Worm (Caenorhabditis elegans) whole organism, late embryonic: Measurements from ENCODE around the gene col-129.

Experiments used
- C08G9.2 ChIP-seq: sonication (generic microtip); optimal IDR thresholded peaks from 2 replicates; lab custom pipeline; 2016; ENCODE audit warnings: mild to moderate bottlenecking, missing genetic modification characterization, moderate library complexity, missing compliant biosample characterization
- C38D4.7 ChIP-seq: fragments of 200-800 bp; sonication (Bioruptor generic); optimal IDR thresholded peaks from 2 replicates; lab custom pipeline; 2018; ENCODE audit warnings: mild to moderate bottlenecking, missing genetic modification characterization, moderate library complexity, missing compliant biosample characterization
- F13H6.1 ChIP-seq: sonication (generic microtip); optimal IDR thresholded peaks from 2 replicates; lab custom pipeline; 2016; ENCODE audit warnings: missing genetic modification characterization, missing compliant biosample characterization
- K09A11.1 ChIP-seq: sonication (generic microtip); optimal IDR thresholded peaks from 2 replicates; lab custom pipeline; 2017; ENCODE audit warnings: antibody characterized with exemption, mild to moderate bottlenecking, missing genetic modification characterization, missing compliant biosample characterization; ENCODE audit not compliant: insufficient read depth
- Y22D7AL.16 ChIP-seq: sonication (generic microtip); optimal IDR thresholded peaks from 2 replicates; lab custom pipeline; 2016; ENCODE audit warnings: missing genetic modification characterization, missing compliant biosample characterization
- ahr-1 ChIP-seq: sonication (generic microtip); optimal IDR thresholded peaks from 2 replicates; lab custom pipeline; 2016; ENCODE audit warnings: missing genetic modification characterization, missing compliant biosample characterization
- ceh-14 ChIP-seq: sonication (generic microtip); optimal IDR thresholded peaks from 2 replicates; lab custom pipeline; 2016; ENCODE audit warnings: missing genotype, missing genetic modification characterization, missing compliant biosample characterization
- ceh-22 ChIP-seq: sonication (generic microtip); optimal IDR thresholded peaks from 2 replicates; lab custom pipeline; 2017; ENCODE audit warnings: missing biosample characterization, missing genetic modification characterization
- ceh-48 ChIP-seq: sonication (generic microtip); optimal IDR thresholded peaks from 2 replicates; lab custom pipeline; 2016; ENCODE audit warnings: missing genetic modification characterization, inconsistent platforms, missing compliant biosample characterization
- ceh-9 ChIP-seq: sonication (generic microtip); optimal IDR thresholded peaks from 2 replicates; lab custom pipeline; 2016; ENCODE audit warnings: mild to moderate bottlenecking, missing genetic modification characterization, inconsistent platforms, missing compliant biosample characterization
- che-1 ChIP-seq: sonication (generic microtip); optimal IDR thresholded peaks from 2 replicates; lab custom pipeline; 2016; ENCODE audit warnings: mild to moderate bottlenecking, missing genetic modification characterization, missing compliant biosample characterization
- dve-1 ChIP-seq: sonication (generic microtip); optimal IDR thresholded peaks from 2 replicates; lab custom pipeline; 2017; ENCODE audit warnings: antibody characterized with exemption, mild to moderate bottlenecking, missing genetic modification characterization, missing compliant biosample characterization
- elt-2 ChIP-seq: sonication (generic microtip); optimal IDR thresholded peaks from 2 replicates; lab custom pipeline; 2016; ENCODE audit warnings: missing genetic modification reagents, missing genetic modification characterization, missing compliant biosample characterization
- elt-4 ChIP-seq: sonication (generic microtip); optimal IDR thresholded peaks from 2 replicates; lab custom pipeline; 2016; ENCODE audit warnings: missing genetic modification characterization, missing compliant biosample characterization
- ets-4 ChIP-seq: sonication (generic microtip); optimal IDR thresholded peaks from 2 replicates; lab custom pipeline; 2016; ENCODE audit warnings: missing genetic modification characterization, missing compliant biosample characterization
- eyg-1 ChIP-seq: sonication (generic microtip); optimal IDR thresholded peaks from 2 replicates; lab custom pipeline; 2016; ENCODE audit warnings: missing genotype, missing genetic modification characterization, missing compliant biosample characterization
- fax-1 ChIP-seq: sonication (generic microtip); optimal IDR thresholded peaks from 2 replicates; lab custom pipeline; 2016; ENCODE audit warnings: missing genotype, missing genetic modification characterization, missing compliant biosample characterization
- fkh-6 ChIP-seq: sonication (generic microtip); optimal IDR thresholded peaks from 2 replicates; lab custom pipeline; 2016; ENCODE audit warnings: missing genetic modification characterization, missing compliant biosample characterization
- hlh-13 ChIP-seq: fragments of 200-800 bp; sonication (Bioruptor generic); optimal IDR thresholded peaks from 2 replicates; lab custom pipeline; 2018; ENCODE audit warnings: mild to moderate bottlenecking, missing genetic modification characterization, missing compliant biosample characterization
- hlh-30 ChIP-seq: sonication (generic microtip); optimal IDR thresholded peaks from 2 replicates; lab custom pipeline; 2017; ENCODE audit warnings: antibody characterized with exemption, missing genetic modification characterization, missing compliant biosample characterization; ENCODE audit not compliant: insufficient read depth
- hlh-6 ChIP-seq: sonication (generic microtip); optimal IDR thresholded peaks from 2 replicates; lab custom pipeline; 2016; ENCODE audit warnings: missing genotype, missing genetic modification characterization, missing compliant biosample characterization
- hlh-8 ChIP-seq: sonication (generic microtip); optimal IDR thresholded peaks from 2 replicates; lab custom pipeline; 2016; ENCODE audit warnings: missing genotype, missing genetic modification characterization, missing compliant biosample characterization
- lim-6 ChIP-seq: sonication (generic microtip); optimal IDR thresholded peaks from 2 replicates; lab custom pipeline; 2016; ENCODE audit warnings: missing genetic modification characterization, missing compliant biosample characterization
- madf-2 ChIP-seq: sonication (generic microtip); optimal IDR thresholded peaks from 2 replicates; lab custom pipeline; 2017; ENCODE audit warnings: missing genetic modification characterization, missing compliant biosample characterization
- pha-4 ChIP-seq: fragments of 150-350 bp; optimal IDR thresholded peaks from 2 replicates; lab custom pipeline; 2018; ENCODE audit warnings: missing biosample characterization, missing genetic modification reagents, missing genetic modification characterization
- pqm-1 ChIP-seq: sonication (generic microtip); optimal IDR thresholded peaks from 2 replicates; lab custom pipeline; 2016; ENCODE audit warnings: missing genetic modification characterization, missing compliant biosample characterization
- pros-1 ChIP-seq: fragments of 150-350 bp; optimal IDR thresholded peaks from 2 replicates; lab custom pipeline; 2014; ENCODE audit warnings: missing biosample characterization, missing genetic modification reagents, missing genetic modification characterization
- ref-2 ChIP-seq: sonication (generic microtip); optimal IDR thresholded peaks from 2 replicates; lab custom pipeline; 2016; ENCODE audit warnings: missing genetic modification characterization, missing compliant biosample characterization
- rnt-1 ChIP-seq: sonication (generic microtip); optimal IDR thresholded peaks from 2 replicates; lab custom pipeline; 2016; ENCODE audit warnings: missing genetic modification characterization, missing compliant biosample characterization
- sdc-2 ChIP-seq: sonication (generic microtip); optimal IDR thresholded peaks from 2 replicates; lab custom pipeline; 2016; ENCODE audit warnings: missing genotype, missing genetic modification characterization, missing compliant biosample characterization
- sox-2 ChIP-seq: fragments of 200-800 bp; sonication (Bioruptor generic); IDR thresholded peaks from 2 replicates; pipeline ENCODE4 v1.3.6; 2022; ENCODE audit warnings: missing genetic modification reagents, missing genetic modification characterization, missing compliant biosample characterization
- sox-4 ChIP-seq: sonication (generic microtip); optimal IDR thresholded peaks from 2 replicates; lab custom pipeline; 2017; ENCODE audit warnings: mild to moderate bottlenecking, missing genetic modification characterization, inconsistent platforms, missing compliant biosample characterization
- tbx-2 ChIP-seq: sonication (generic microtip); optimal IDR thresholded peaks from 2 replicates; lab custom pipeline; 2016; ENCODE audit warnings: missing genetic modification characterization, missing compliant biosample characterization
- unc-3 ChIP-seq, 2 experiments: fragments of 200-800 bp in 1 of 2; sonication (Bioruptor generic) in 1 of 2; sonication (generic microtip) in 1 of 2; conservative IDR thresholded peaks in 1 of 2; optimal IDR thresholded peaks in 1 of 2; 2 replicates each; pipeline versions ENCODE4 v1.3.6 to Lab custom; 2016 to 2022; ENCODE audit warnings: missing compliant biosample characterization in 2 of 2, missing genetic modification characterization in 2 of 2, missing genetic modification reagents in 1 of 2
- unc-42 ChIP-seq: sonication (generic microtip); optimal IDR thresholded peaks from 2 replicates; lab custom pipeline; 2016; ENCODE audit warnings: missing genotype, missing genetic modification characterization, missing compliant biosample characterization
- unc-55 ChIP-seq: sonication (generic microtip); optimal IDR thresholded peaks from 2 replicates; lab custom pipeline; 2017; ENCODE audit warnings: missing biosample characterization, missing genetic modification reagents, missing genetic modification characterization
- unc-86 ChIP-seq: sonication (generic microtip); optimal IDR thresholded peaks from 2 replicates; lab custom pipeline; 2016; ENCODE audit warnings: missing genetic modification characterization, missing compliant biosample characterization
- zip-5 ChIP-seq: sonication (generic microtip); optimal IDR thresholded peaks from 2 replicates; lab custom pipeline; 2016; ENCODE audit warnings: missing genetic modification characterization, missing compliant biosample characterization
- ztf-16 ChIP-seq: sonication (generic microtip); optimal IDR thresholded peaks from 2 replicates; lab custom pipeline; 2017; ENCODE audit warnings: missing genetic modification characterization, missing compliant biosample characterization

Gene col-129

DNA sequence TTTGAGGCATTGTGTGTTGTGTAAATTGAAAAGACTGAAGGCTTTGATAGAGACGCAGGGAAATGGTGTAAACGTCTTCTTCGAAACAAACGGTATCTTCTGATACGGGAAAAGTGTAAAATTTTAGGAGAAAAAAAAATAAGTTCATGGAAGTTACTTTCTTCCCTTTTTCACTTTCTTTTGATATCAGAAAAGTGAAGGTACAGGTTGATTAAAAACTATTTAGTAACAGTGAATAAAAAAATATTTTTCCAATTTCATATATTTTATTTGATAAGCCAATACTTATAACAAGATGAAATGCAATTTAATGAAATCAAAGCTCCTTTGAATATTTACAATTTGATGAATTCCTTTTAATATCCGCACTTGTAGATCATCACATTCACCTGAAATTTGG, at the start of gene col-129:
col-129 (minus strand) TSS at position 101 of the 400 bp plus-strand sequence.
- TF ChIP-seq ceh-14 (tag; lab: Kevin White, UChicago) (no peak), tbx-2 (tag; lab: Kevin White, UChicago) (no peak), lim-6 (tag; lab: Kevin White, UChicago) (no peak), ceh-9 (tag; lab: Kevin White, UChicago) (no peak), ets-4 (tag; lab: Kevin White, UChicago) (no peak), elt-4 (tag; lab: Kevin White, UChicago) (no peak), rnt-1 (no peak), che-1 (tag; lab: Kevin White, UChicago) (no peak), hlh-8 (tag; lab: Kevin White, UChicago) (no peak), pha-4 (tag; lab: Kevin White, UChicago) (no peak), sox-2 (GFP tag; lab: Robert Waterston, UW) (no peak), K09A11.1 (tag; lab: Kevin White, UChicago) (no peak), ahr-1 (tag; lab: Kevin White, UChicago) (no peak), hlh-30 (tag; lab: Kevin White, UChicago) (no peak), zip-5 (tag; lab: Kevin White, UChicago) (no peak)
- TF ChIP-seq, all 69 proteins: peak for 0

DNA sequence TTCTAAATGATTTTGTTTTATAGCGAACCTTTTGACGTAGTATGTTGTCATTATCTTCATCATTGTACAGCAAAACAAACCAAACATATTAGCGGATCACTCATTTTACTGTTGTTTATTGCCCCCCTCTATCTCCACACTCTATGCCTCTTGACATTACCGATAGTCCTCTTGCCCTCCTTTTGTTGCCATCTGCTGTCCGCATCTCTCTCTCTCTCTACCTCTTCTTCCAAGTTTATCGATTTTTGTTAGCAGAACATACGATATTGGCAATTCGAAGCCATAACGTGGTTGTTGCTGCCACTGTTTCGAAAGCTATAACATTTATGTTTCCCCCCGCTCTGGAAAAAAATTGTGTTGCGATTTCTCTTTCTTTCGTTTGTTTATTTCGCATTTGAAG, 47.7 kb upstream of the col-129 start:
- TF ChIP-seq ztf-16 = no peak
- TF ChIP-seq ref-2 (tag; lab: Kevin White, UChicago) = peak; percentile 21
- peak; percentile 11 for TF ChIP-seq tbx-2 (tag; lab: Kevin White, UChicago)
- no peak for TF ChIP-seq zip-5 (tag; lab: Kevin White, UChicago)
- TF ChIP-seq eyg-1 (tag; lab: Kevin White, UChicago) = no peak
- TF ChIP-seq che-1 (tag; lab: Kevin White, UChicago) = no peak
- no peak for TF ChIP-seq unc-3 (GFP tag; conservative IDR thresholded peaks at IDR 0.05; lab: Robert Waterston, UW)
- TF ChIP-seq unc-3 (tag; optimal IDR thresholded peaks at IDR 0.05; lab: Kevin White, UChicago) = no peak
- TF ChIP-seq hlh-13 (GFP tag; lab: Kevin White, UChicago) = no peak
- TF ChIP-seq sdc-2 (tag; lab: Kevin White, UChicago) = no peak
- TF ChIP-seq elt-2 (tag; lab: Kevin White, UChicago) = no peak
- no peak for TF ChIP-seq C38D4.7 (GFP tag; lab: Kevin White, UChicago)
- no peak for TF ChIP-seq C08G9.2 (tag; lab: Kevin White, UChicago)
- no peak for TF ChIP-seq F13H6.1 (tag; lab: Kevin White, UChicago)
- peak; percentile 75 for TF ChIP-seq ceh-48 (tag; lab: Kevin White, UChicago)
- no peak for TF ChIP-seq pros-1
- no peak for TF ChIP-seq unc-42
- TF ChIP-seq lim-6 (tag; lab: Kevin White, UChicago) = no peak
- TF ChIP-seq ceh-22 (tag; lab: Kevin White, UChicago) = no peak
- no peak for TF ChIP-seq ahr-1 (tag; lab: Kevin White, UChicago)

DNA sequence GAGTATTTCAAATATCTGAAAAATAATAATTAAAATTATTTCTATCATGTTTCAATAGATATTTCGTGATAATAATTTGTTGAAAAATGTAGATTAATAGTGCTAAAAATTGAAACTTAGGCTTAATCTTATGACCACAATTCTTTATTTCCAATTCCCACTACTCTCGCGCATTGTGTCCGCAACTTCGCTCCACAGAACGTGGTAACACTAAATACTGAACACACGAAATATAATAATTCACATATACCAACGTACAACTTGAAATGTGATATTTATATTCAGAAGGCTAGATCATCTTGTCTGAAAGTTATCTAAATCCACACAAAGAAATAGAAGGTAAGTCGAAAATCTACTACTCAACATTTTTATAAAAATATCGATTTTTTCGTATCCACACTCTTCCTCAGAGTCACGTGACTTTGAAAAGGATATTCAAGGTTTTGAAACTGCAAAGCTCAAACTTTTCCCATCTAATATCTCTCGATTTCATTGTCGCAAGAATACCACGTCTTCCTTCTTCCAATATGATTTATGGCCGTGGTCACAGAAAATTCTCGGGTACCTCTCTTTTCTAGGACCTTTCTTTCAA, 46.5 kb upstream of the col-129 start, which contains the start of gene eri-12:
eri-12 (plus strand) TSS at position 197 of the 592 bp plus-strand sequence.
- TF ChIP-seq unc-55 (GFP tag; lab: Kevin White, UChicago) (peak; percentile 49), dve-1 (tag; lab: Kevin White, UChicago) (no peak), ceh-48 (tag; lab: Kevin White, UChicago) (peak; percentile 43), hlh-30 (tag; lab: Kevin White, UChicago) (peak; percentile 74)

DNA sequence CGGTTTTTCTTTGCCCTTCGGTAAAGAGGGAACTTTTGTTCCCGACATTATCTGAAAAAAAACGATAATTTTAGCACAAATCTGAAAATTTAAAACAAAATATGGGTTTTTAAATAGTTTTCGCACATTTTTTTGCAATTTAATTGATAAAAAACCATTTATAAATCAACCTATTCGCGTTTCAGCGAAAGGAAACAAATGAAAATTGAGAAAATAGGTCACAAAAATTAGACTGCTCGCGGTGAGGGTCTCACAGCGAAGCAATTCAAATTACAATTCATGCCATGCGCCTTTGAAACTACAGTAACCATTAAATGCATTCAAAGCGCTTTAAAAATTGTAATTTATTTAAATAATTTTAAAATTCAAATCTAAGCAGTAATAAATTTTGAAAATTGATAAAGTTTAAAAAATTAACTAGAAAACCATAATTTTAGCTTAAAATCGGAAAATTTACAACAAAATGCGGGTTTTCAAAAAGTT, 44.0 kb upstream of the col-129 start, which contains the start of gene B0001.7:
B0001.7 (minus strand) TSS at position 51 of the 483 bp plus-strand sequence.
- no peak for TF ChIP-seq K09A11.1 (tag; lab: Kevin White, UChicago)
- no peak for TF ChIP-seq unc-86 (tag; lab: Kevin White, UChicago)
- TF ChIP-seq ets-4 (tag; lab: Kevin White, UChicago) = no peak
- no peak for TF ChIP-seq ceh-9 (tag; lab: Kevin White, UChicago)
- TF ChIP-seq elt-2 (tag; lab: Kevin White, UChicago) = no peak
- no peak for TF ChIP-seq tbx-2 (tag; lab: Kevin White, UChicago)
- TF ChIP-seq hlh-6 (tag; lab: Kevin White, UChicago) = no peak
- TF ChIP-seq elt-4 (tag; lab: Kevin White, UChicago) = no peak
- TF ChIP-seq Y22D7AL.16 (tag; lab: Kevin White, UChicago) = no peak
- no peak for TF ChIP-seq fax-1
- TF ChIP-seq madf-2 (tag; lab: Kevin White, UChicago) = no peak
- no peak for TF ChIP-seq fkh-6 (tag; lab: Kevin White, UChicago)
- TF ChIP-seq sox-4 (tag; lab: Kevin White, UChicago) = no peak
- no peak for TF ChIP-seq lim-6 (tag; lab: Kevin White, UChicago)
- TF ChIP-seq pqm-1 (tag; lab: Kevin White, UChicago) = no peak
- no peak for TF ChIP-seq ceh-22 (tag; lab: Kevin White, UChicago)
- TF ChIP-seq, all 69 proteins: peak for 0
